Worm (Caenorhabditis elegans) whole organism, early embryonic: ENCODE results near the gene mrps-9.
A peak's percentile ranks its signal among the peaks of the same experiment; 100 is the strongest.

Source experiments
- B0310.2 ChIP-seq: sonication (generic microtip); optimal IDR thresholded peaks from 2 replicates; lab custom pipeline; 2016; ENCODE audit warnings: mild to moderate bottlenecking, missing genetic modification characterization, missing compliant biosample characterization
- F13C5.2 ChIP-seq: sonication (generic microtip); optimal IDR thresholded peaks from 2 replicates; lab custom pipeline; 2017; ENCODE audit warnings: mild to moderate bottlenecking, missing genetic modification characterization, inconsistent platforms, missing compliant biosample characterization
- aly-1 ChIP-seq: sonication (generic microtip); optimal IDR thresholded peaks from 2 replicates; lab custom pipeline; 2016; ENCODE audit warnings: missing genetic modification characterization, missing compliant biosample characterization
- ama-1 ChIP-seq: fragments of 150-350 bp; optimal IDR thresholded peaks from 2 replicates; lab custom pipeline; 2014
- ceh-13 ChIP-seq: fragments of 200-800 bp; sonication (Bioruptor generic); optimal IDR thresholded peaks from 2 replicates; lab custom pipeline; 2018; ENCODE audit warnings: mild to moderate bottlenecking, missing genetic modification characterization, missing compliant biosample characterization
- ceh-36 ChIP-seq: sonication (generic microtip); optimal IDR thresholded peaks from 2 replicates; lab custom pipeline; 2016; ENCODE audit warnings: missing genetic modification characterization, inconsistent platforms, missing compliant biosample characterization
- ets-7 ChIP-seq: sonication (generic microtip); optimal IDR thresholded peaks from 2 replicates; lab custom pipeline; 2016; ENCODE audit warnings: missing genotype, missing genetic modification characterization, missing compliant biosample characterization
- flt-1 ChIP-seq: fragments of 200-800 bp; sonication (Bioruptor generic); IDR thresholded peaks from 2 replicates; pipeline ENCODE4 v1.3.6; 2022; ENCODE audit warnings: missing genetic modification characterization, missing compliant biosample characterization
- hmbx-1 ChIP-seq: sonication (generic microtip); optimal IDR thresholded peaks from 2 replicates; lab custom pipeline; 2016; ENCODE audit warnings: mild to moderate bottlenecking, missing genetic modification characterization, missing compliant biosample characterization
- hmg-4 ChIP-seq: fragments of 200-800 bp; sonication (Bioruptor generic); optimal IDR thresholded peaks from 2 replicates; lab custom pipeline; 2018; ENCODE audit warnings: mild to moderate bottlenecking, missing genetic modification characterization, missing compliant biosample characterization
- hnd-1 ChIP-seq: sonication (generic microtip); optimal IDR thresholded peaks from 2 replicates; lab custom pipeline; 2016; ENCODE audit warnings: missing genetic modification characterization, missing compliant biosample characterization
- pes-1 ChIP-seq: fragments of 200-800 bp; sonication (Bioruptor generic); IDR thresholded peaks from 2 replicates; pipeline ENCODE4 v1.3.6; 2022; ENCODE audit warnings: missing genetic modification reagents, missing genetic modification characterization, missing compliant biosample characterization
- scrt-1 ChIP-seq: fragments of 200-800 bp; sonication (Bioruptor generic); IDR thresholded peaks from 2 replicates; pipeline ENCODE4 v1.3.6; 2022; ENCODE audit warnings: missing genetic modification characterization, missing compliant biosample characterization
- sea-1 ChIP-seq: fragments of 200-800 bp; sonication (Bioruptor generic); conservative IDR thresholded peaks from 2 replicates; pipeline ENCODE4 v1.3.6; 2022; ENCODE audit warnings: missing genetic modification characterization, missing compliant biosample characterization
- tbx-11 ChIP-seq: fragments of 200-800 bp; sonication (Bioruptor generic); IDR thresholded peaks from 2 replicates; pipeline ENCODE4 v1.3.6; 2022; ENCODE audit warnings: missing genetic modification characterization, missing compliant biosample characterization
- tbx-37 ChIP-seq: fragments of 200-800 bp; sonication (Bioruptor generic); conservative IDR thresholded peaks from 2 replicates; pipeline ENCODE4 v1.3.6; 2022; ENCODE audit warnings: missing genetic modification reagents, missing genetic modification characterization, missing compliant biosample characterization
- tra-4 ChIP-seq: sonication (generic microtip); optimal IDR thresholded peaks from 2 replicates; lab custom pipeline; 2017; ENCODE audit warnings: missing genetic modification characterization, missing compliant biosample characterization

Gene mrps-9

DNA sequence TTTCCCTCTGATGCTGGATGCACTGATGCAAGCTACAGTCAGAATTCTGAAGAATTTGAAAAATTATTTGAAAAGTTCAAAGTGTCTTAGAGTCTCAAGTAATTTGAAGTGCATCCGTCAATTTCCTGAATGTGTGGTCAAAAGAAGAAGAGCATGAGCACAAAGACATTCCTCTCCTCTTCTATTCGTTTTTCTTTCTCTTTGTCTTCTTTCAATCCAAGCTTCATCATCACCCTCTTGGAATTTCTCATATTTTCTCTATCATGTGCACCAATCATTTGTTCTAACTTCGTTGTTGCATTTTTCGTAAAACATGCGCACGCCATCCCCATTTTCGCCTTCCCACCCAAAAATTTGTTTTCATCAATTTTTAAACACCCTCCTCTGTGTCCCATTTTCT is 20.1 kb downstream of the mrps-9 start:
- TF ChIP-seq ceh-36 (tag; lab: Kevin White, UChicago) (no peak), ets-7 (tag; lab: Kevin White, UChicago) (no peak)

DNA sequence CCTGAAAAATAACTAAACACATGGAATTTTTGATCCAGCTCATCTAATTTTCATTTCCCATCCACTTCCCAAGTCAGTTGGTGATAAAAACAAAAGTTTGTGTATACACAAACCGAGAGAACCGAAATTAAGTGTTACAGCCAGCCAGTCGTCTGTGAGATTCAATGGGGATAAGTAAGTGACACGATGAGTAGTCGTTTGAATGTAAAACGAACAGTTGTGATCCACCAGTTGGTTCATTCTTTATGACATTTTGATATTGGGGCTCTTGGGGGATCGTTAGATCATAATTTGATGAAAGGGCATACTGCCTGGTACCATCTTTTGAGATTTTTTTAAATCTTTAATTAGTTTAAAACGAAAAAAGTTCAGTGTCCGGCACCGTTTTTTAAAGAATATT is 21.0 kb downstream of the mrps-9 start:
- TF ChIP-seq pes-1 (GFP tag; lab: Robert Waterston, UW) (no peak), sea-1 (no peak), F13C5.2 (tag; lab: Kevin White, UChicago) (no peak)

DNA sequence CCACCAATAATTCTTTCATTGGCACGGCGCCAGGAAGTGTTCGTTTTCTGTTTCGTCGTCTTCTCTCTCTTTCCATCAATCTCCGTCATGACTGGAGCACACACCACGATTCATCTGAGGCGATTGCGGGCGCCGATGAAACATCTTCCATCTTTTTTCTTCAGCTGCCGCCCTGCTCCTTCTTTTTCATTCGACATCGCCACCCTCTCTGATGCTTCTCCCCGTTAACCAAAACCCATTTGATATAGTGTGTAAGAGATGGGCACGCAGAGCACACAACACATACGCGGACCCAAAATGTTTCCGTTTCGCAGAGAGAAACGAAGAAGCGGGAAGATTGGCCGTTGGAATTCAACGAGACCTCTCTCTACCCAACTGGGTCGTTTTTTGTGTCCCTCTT is 21.7 kb downstream of the mrps-9 start:
- no peak for TF ChIP-seq pes-1 (GFP tag; lab: Robert Waterston, UW)
- TF ChIP-seq hmg-4 (GFP tag; lab: Kevin White, UChicago), result peak; percentile 38
- TF ChIP-seq flt-1, result no peak

DNA sequence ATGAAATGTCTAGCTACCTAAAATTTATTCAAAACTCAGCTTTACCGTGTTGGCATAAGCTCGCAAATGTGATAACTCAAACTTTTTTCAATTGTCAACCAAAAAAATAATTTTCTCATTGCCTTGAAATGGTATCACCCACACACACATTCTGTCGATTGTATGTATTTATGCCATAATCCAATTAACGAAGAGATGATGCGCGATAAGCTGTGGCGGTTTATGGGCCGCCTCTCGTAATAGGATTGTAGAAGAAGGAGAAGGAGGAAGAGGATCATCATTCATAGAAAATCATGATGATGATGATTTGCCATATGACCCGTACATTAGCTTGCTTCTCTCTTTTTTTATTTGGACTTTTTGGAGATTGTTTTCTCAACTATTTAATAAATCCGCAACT is 23.3 kb downstream of the mrps-9 start:
- no peak for TF ChIP-seq flt-1
- TF ChIP-seq scrt-1 (GFP tag; lab: Robert Waterston, UW), result no peak
- TF ChIP-seq tbx-11 (GFP tag; lab: Robert Waterston, UW), result no peak
- TF ChIP-seq ets-7 (tag; lab: Kevin White, UChicago), result no peak
- no peak for TF ChIP-seq ceh-13 (GFP tag; lab: Kevin White, UChicago)
- no peak for TF ChIP-seq ceh-36 (tag; lab: Kevin White, UChicago)
- no peak for TF ChIP-seq aly-1 (tag; lab: Kevin White, UChicago)
- no peak for TF ChIP-seq B0310.2 (tag; lab: Kevin White, UChicago)
- TF ChIP-seq tbx-37 (GFP tag; lab: Robert Waterston, UW), result no peak
- no peak for TF ChIP-seq tra-4 (tag; lab: Kevin White, UChicago)
- TF ChIP-seq hmg-4 (GFP tag; lab: Kevin White, UChicago), result no peak
- TF ChIP-seq ama-1, result no peak
- TF ChIP-seq F13C5.2 (tag; lab: Kevin White, UChicago), result no peak
- no peak for TF ChIP-seq sea-1
- no peak for TF ChIP-seq hmbx-1 (tag; lab: Kevin White, UChicago)
- no peak for TF ChIP-seq pes-1 (GFP tag; lab: Robert Waterston, UW)

ce11 chrIII:8291268-8292032 is 25.6 kb downstream of the mrps-9 start:
- no peak for TF ChIP-seq scrt-1 (GFP tag; lab: Robert Waterston, UW)
- no peak for TF ChIP-seq pes-1 (GFP tag; lab: Robert Waterston, UW)
- TF ChIP-seq hmbx-1 (tag; lab: Kevin White, UChicago), result no peak
- TF ChIP-seq hnd-1 (tag; lab: Kevin White, UChicago), result no peak
- no peak for TF ChIP-seq ceh-36 (tag; lab: Kevin White, UChicago)
- TF ChIP-seq hmg-4 (GFP tag; lab: Kevin White, UChicago), result no peak
- no peak for TF ChIP-seq sea-1

ce11 chrIII:8293260-8293659 is 27.4 kb downstream of the mrps-9 start:
- TF ChIP-seq flt-1, result no peak
- no peak for TF ChIP-seq pes-1 (GFP tag; lab: Robert Waterston, UW)
- no peak for TF ChIP-seq F13C5.2 (tag; lab: Kevin White, UChicago)
- no peak for TF ChIP-seq tra-4 (tag; lab: Kevin White, UChicago)
- no peak for TF ChIP-seq scrt-1 (GFP tag; lab: Robert Waterston, UW)
- no peak for TF ChIP-seq sea-1
- TF ChIP-seq B0310.2 (tag; lab: Kevin White, UChicago), result no peak
- no peak for TF ChIP-seq aly-1 (tag; lab: Kevin White, UChicago)
- TF ChIP-seq tbx-37 (GFP tag; lab: Robert Waterston, UW), result no peak
- no peak for TF ChIP-seq hnd-1 (tag; lab: Kevin White, UChicago)
- TF ChIP-seq hmbx-1 (tag; lab: Kevin White, UChicago), result no peak
- TF ChIP-seq ets-7 (tag; lab: Kevin White, UChicago), result no peak
- no peak for TF ChIP-seq ama-1
- no peak for TF ChIP-seq hmg-4 (GFP tag; lab: Kevin White, UChicago)
- TF ChIP-seq tbx-11 (GFP tag; lab: Robert Waterston, UW), result no peak
- TF ChIP-seq ceh-36 (tag; lab: Kevin White, UChicago), result no peak
- TF ChIP-seq ceh-13 (GFP tag; lab: Kevin White, UChicago), result no peak

DNA sequence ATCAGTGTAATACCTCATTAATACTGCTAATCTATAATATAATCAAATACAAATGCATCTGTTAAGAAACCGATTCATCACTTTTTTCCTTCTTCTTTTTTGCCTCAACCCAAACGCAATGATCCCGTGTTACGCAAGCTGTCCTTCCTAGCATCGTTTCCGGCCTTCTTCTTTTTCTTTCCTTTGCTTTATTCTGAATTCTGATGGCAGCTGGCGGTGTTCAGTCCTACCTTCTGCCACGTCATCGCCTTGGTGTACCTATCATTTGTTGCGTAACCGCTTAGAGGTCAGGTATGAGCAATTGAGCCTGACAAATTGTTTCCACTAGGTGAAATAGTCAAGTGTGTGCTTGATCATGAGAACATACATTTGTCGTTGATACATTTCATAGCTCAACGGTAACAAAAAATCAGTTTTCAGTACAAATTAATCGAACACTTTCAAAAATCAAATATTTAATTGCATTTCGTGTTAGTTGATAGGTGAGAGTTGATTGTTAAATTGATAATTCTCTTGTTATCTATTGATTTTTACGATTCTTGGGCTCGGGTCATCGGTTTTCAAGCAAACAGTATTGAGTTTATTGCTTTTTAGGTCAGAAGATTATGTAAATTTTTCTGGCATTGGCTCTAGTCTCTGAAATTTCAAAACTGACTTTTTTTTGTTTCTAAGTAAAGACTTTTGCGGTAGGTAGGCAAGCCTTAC is 32.5 kb downstream of the mrps-9 start:
- TF ChIP-seq ets-7 (tag; lab: Kevin White, UChicago) (peak; percentile 95), aly-1 (tag; lab: Kevin White, UChicago) (no peak), hmg-4 (GFP tag; lab: Kevin White, UChicago) (peak; percentile 30), pes-1 (GFP tag; lab: Robert Waterston, UW) (peak; percentile 38; the same call in 1 of the 2 replicates)

- TF ChIP-seq hnd-1 (tag; lab: Kevin White, UChicago), result no peak
- no peak for TF ChIP-seq ets-7 (tag; lab: Kevin White, UChicago)
- no peak for TF ChIP-seq aly-1 (tag; lab: Kevin White, UChicago)
- TF ChIP-seq scrt-1 (GFP tag; lab: Robert Waterston, UW), result no peak
- TF ChIP-seq flt-1, result no peak
- no peak for TF ChIP-seq tra-4 (tag; lab: Kevin White, UChicago)
- TF ChIP-seq pes-1 (GFP tag; lab: Robert Waterston, UW), result no peak
- no peak for TF ChIP-seq B0310.2 (tag; lab: Kevin White, UChicago)
- no peak for TF ChIP-seq hmbx-1 (tag; lab: Kevin White, UChicago)
- no peak for TF ChIP-seq ceh-13 (GFP tag; lab: Kevin White, UChicago)
- no peak for TF ChIP-seq ama-1
- TF ChIP-seq ceh-36 (tag; lab: Kevin White, UChicago), result no peak
- TF ChIP-seq sea-1, result no peak
- TF ChIP-seq tbx-37 (GFP tag; lab: Robert Waterston, UW), result no peak
- TF ChIP-seq hmg-4 (GFP tag; lab: Kevin White, UChicago), result no peak
These were observed 33.3 kb downstream of the mrps-9 start for ce11 chrIII:8299078-8299587.
